Fruit fly (Drosophila melanogaster): Measurements from ENCODE around the gene Targ1.

dm6 chr3L:21219160-21219559 lies 16.5 kb upstream of the Targ1 start:
- TF ChIP-seq dac (GFP tag; optimal IDR thresholded peaks at IDR 0.05) (no peak), pdm3 (GFP tag; optimal IDR thresholded peaks at IDR 0.05) (no peak), eg (GFP tag; IDR thresholded peaks at IDR 0.05) (no peak), Smox (GFP tag; optimal IDR thresholded peaks at IDR 0.05) (no peak), Eip93F (GFP tag; optimal IDR thresholded peaks at IDR 0.05) (no peak)

Data from whole organism, prepupa.